Worm (Caenorhabditis elegans) whole organism, L1 larva: ENCODE measurements around the gene K04A8.19.
A peak's percentile ranks its signal among the peaks of the same experiment; 100 is the strongest.

Experiments
- ceh-82 ChIP-seq, 3 experiments: fragments of 150-350 bp in 1 of 3; sonication (generic microtip) in 2 of 3; optimal IDR thresholded peaks; 2 replicates each; lab custom pipeline; 2014 to 2017; ENCODE audit warnings: missing biosample characterization in 3 of 3, missing genetic modification characterization in 3 of 3
- ces-1 ChIP-seq: fragments of 150-350 bp; optimal IDR thresholded peaks from 2 replicates; lab custom pipeline; 2014; ENCODE audit warnings: missing biosample characterization, missing genetic modification reagents, missing genetic modification characterization
- dpl-1 ChIP-seq, 3 experiments: fragments of 150-350 bp in 2 of 3; sonication (generic microtip) in 1 of 3; optimal IDR thresholded peaks; 2 replicates each; lab custom pipeline; 2014 to 2017; ENCODE audit warnings: missing biosample characterization in 3 of 3, missing genetic modification characterization in 3 of 3, missing genetic modification reagents in 3 of 3
- fos-1 ChIP-seq: fragments of 150-350 bp; optimal IDR thresholded peaks from 2 replicates; lab custom pipeline; 2014; ENCODE audit warnings: missing biosample characterization, missing genetic modification characterization
- lin-35 ChIP-seq, 2 experiments: fragments of 150-350 bp; optimal IDR thresholded peaks; 2 replicates each; lab custom pipeline; 2014; ENCODE audit warnings: missing biosample characterization in 2 of 2, missing genetic modification characterization in 2 of 2, missing genetic modification reagents in 2 of 2
- lin-39 ChIP-seq: fragments of 150-350 bp; optimal IDR thresholded peaks from 2 replicates; lab custom pipeline; 2014; ENCODE audit warnings: missing biosample characterization, missing genetic modification reagents, missing genetic modification characterization
- nhr-11 ChIP-seq: fragments of 150-350 bp; optimal IDR thresholded peaks from 2 replicates; lab custom pipeline; 2014; ENCODE audit warnings: missing biosample characterization, missing genetic modification characterization
- nhr-12 ChIP-seq: sonication (generic microtip); optimal IDR thresholded peaks from 2 replicates; lab custom pipeline; 2017; ENCODE audit warnings: missing biosample characterization, missing genetic modification characterization
- nhr-237 ChIP-seq: fragments of 150-350 bp; optimal IDR thresholded peaks from 2 replicates; lab custom pipeline; 2014; ENCODE audit warnings: missing biosample characterization, missing genetic modification characterization
- nhr-28 ChIP-seq: fragments of 150-350 bp; optimal IDR thresholded peaks from 2 replicates; lab custom pipeline; 2014; ENCODE audit warnings: missing biosample characterization, missing genetic modification characterization
- snpc-4 ChIP-seq: fragments of 150-350 bp; optimal IDR thresholded peaks from 2 replicates; lab custom pipeline; 2014; ENCODE audit warnings: missing biosample characterization, missing genetic modification characterization
- unc-62 ChIP-seq: fragments of 150-350 bp; optimal IDR thresholded peaks from 2 replicates; lab custom pipeline; 2014; ENCODE audit warnings: missing biosample characterization, missing genetic modification reagents, missing genetic modification characterization

DNA sequence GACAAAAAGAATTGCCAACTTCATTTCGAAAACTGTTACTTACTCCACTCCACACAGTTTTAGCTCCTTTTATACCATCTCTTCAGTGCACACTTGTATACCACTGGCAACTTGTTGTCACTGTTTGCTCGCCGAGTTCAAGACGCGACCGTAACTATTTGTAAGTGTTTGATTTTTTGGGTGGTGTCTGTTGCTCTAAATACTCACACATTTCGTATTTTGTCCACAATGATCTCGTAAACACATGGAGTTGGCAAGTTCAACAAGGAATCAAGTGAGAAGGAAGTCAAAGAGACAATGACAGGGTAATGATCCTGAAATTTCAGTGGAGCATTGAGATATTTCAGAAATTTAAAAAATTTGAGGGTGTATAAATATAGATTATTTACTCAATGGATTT lies 21.2 kb downstream of the K04A8.19 start, which contains the start of gene hpo-26:
- TF ChIP-seq lin-39 (tag; lab: Kevin White, UChicago): no peak
- TF ChIP-seq ceh-82 (tag; optimal IDR thresholded peaks at IDR 0.05; lab: Kevin White, UChicago): peak in 1 of 3 experiments; percentile 12
- no peak for TF ChIP-seq nhr-12
- no peak for TF ChIP-seq unc-62 (GFP tag; lab: Kevin White, UChicago)
- TF ChIP-seq lin-35 (GFP tag; optimal IDR thresholded peaks at IDR 0.05; lab: Kevin White, UChicago): no peak
- TF ChIP-seq dpl-1 (GFP tag; optimal IDR thresholded peaks at IDR 0.05; lab: Kevin White, UChicago): no peak
- TF ChIP-seq snpc-4 (tag; lab: Kevin White, UChicago): no peak
- no peak for TF ChIP-seq fos-1 (tag; lab: Kevin White, UChicago)
- no peak for TF ChIP-seq nhr-11 (tag; lab: Kevin White, UChicago)
- TF ChIP-seq nhr-28 (tag; lab: Kevin White, UChicago): no peak
- no peak for TF ChIP-seq ces-1 (GFP tag; lab: Kevin White, UChicago)
- no peak for TF ChIP-seq nhr-237
